Worm (Caenorhabditis elegans) whole organism, dauer: ENCODE data around the gene F42A8.1.

Source experiments
- unc-62 ChIP-seq: sonication (generic microtip); optimal IDR thresholded peaks from 2 replicates; lab custom pipeline; 2017; ENCODE audit warnings: missing biosample characterization, missing genetic modification reagents, missing genetic modification characterization

Gene F42A8.1

DNA sequence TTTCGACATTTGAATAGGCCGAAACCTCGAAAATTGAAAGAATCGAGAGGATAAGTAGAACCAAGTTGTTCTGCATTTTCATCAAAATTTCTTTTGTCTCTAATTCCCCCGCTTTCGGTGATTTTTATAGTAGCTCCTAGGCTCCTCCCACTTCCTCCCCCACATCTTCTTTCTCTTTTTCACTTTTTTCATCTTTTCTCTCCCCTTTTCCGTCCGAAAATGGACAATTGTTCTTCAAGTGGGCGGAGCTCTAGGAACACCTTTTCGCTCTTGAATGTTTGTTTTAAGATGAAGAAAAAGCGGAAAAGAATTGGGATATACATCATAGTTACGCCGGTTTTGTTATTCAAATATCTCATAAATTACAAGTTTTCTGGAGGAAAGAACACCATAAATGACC, at the start of gene F42A8.1:
Gene F42A8.1, minus strand, starts transcription at position 101 of the 400 bp plus-strand sequence.
- TF ChIP-seq unc-62 (GFP tag; lab: Kevin White, UChicago), result no peak

DNA sequence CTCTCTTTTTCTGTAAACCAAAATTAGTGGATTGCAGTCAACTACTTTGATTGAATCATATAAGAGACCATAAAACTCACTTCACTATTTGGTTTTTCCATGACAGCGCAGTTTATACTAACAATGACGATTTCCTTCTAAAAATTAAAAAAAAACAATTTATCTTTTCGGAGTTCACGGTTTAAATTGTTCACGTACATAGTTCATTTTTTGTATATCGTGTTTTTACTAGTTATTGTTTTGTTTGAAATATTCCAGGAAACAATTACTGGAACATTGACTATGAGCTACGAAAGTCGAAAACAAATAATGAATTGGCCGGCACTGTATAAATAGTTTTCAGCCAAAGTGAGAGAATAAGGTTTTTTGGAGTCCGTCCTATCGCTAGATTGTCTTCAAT, 46.3 kb upstream of the F42A8.1 start, which contains the start of gene lido-17:
Gene lido-17, minus strand, starts transcription at position 101 of the 400 bp plus-strand sequence.
- no peak for TF ChIP-seq unc-62 (GFP tag; lab: Kevin White, UChicago)

DNA sequence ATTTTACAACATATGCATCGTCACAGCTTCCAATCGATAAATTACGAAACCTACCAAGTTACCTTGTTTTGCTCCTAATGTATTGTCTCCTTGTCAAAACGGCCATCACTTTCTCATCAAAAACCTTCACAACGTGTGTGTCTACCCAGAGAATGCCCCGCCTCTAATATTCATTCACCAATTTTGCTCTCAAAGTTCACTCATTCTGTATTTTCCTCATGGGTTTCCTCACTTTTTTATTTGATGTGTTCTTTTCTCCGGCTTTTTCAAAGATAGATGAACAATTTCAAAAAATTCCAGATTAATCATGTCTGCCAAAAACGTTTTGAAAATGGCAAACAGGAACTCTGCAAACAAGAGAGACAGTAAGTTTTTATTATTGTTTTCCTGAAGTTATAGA, 38.9 kb upstream of the F42A8.1 start, which contains the start of gene C06C3.7:
Gene C06C3.7, plus strand, starts transcription at position 301 of the 400 bp plus-strand sequence.
- no peak for TF ChIP-seq unc-62 (GFP tag; lab: Kevin White, UChicago)

DNA sequence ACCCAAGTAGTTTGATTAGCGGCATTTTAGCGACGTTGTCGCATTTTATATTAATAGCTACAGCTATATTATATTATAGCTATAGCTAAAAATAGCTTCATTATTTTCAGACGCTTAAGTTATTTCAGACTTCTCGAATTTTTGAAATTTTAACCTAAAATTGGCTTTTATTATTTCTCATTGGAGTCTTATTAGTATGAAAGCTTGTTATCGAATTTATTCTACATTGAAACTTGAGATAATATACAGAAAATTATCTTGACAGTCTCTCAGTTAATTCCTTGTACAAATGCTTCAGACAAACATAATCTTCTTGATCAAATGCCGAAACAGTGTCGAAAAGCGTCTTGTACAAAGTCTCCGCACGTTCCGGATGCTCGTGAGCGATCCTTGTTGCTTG, 33.4 kb upstream of the F42A8.1 start, which contains the start of gene srh-48:
Gene srh-48, plus strand, starts transcription at position 301 of the 400 bp plus-strand sequence.
- no peak for TF ChIP-seq unc-62 (GFP tag; lab: Kevin White, UChicago)

DNA sequence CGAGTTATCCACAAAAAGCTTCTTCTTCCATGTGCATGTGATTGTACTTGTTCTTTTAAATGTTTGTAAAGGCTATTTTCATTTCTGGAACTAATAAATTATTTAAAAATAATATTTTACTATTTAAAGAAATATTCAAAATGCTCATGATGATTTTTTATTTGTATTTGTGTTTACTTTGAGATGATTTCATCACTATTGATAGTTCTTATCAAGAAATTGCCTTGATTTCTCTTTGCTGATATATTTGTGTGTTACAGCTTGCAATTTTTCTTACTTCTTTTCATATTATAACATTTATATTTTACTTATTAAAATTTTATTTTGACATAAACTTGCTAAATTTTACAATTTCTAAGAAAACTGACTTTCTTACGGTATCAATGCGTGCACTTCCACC, 31.8 kb upstream of the F42A8.1 start:
- TF ChIP-seq unc-62 (GFP tag; lab: Kevin White, UChicago), result no peak

DNA sequence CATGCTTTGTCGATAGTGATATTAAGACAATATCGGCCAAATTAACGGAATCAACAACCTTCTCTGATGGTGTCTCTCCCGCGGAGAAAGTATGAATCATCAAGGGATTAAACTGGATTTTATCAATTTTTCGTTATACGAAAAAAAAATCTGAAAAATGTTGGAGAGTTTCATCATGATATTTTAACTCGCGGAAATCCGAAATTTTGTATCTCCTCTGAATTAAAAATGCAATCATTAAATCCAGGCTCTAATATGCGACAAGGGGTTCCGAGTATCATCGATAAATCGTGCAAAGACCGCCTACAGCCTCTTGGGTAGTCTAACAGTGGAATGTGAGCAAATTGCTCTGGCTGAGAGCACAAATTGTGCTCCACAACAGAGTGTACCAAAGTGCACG, 30.8 kb upstream of the F42A8.1 start, which contains the start of gene C06C3.10:
Gene C06C3.10, minus strand, starts transcription at position 101 of the 400 bp plus-strand sequence.
- no peak for TF ChIP-seq unc-62 (GFP tag; lab: Kevin White, UChicago)

DNA sequence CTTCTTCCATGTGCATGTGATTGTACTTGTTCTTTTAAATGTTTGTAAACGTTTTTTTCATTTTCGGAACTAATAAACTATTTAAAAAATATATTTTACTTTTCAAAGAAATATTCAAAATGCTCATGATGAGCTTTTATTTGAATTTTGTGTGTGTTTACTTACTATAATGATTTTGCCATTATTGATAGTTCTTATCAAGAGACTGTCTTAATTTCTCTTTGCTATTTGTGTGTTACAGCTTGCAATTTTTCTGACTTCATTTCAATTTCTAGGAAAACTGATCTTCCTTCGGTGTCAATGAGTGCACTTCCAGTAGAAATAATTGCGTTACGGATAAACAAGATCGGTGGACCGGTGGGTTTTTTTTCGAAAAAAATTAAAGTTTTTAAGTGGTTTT, 28.4 kb upstream of the F42A8.1 start, which contains the start of gene C06C3.12:
Gene C06C3.12, plus strand, starts transcription at position 301 of the 400 bp plus-strand sequence.
- no peak for TF ChIP-seq unc-62 (GFP tag; lab: Kevin White, UChicago)

DNA sequence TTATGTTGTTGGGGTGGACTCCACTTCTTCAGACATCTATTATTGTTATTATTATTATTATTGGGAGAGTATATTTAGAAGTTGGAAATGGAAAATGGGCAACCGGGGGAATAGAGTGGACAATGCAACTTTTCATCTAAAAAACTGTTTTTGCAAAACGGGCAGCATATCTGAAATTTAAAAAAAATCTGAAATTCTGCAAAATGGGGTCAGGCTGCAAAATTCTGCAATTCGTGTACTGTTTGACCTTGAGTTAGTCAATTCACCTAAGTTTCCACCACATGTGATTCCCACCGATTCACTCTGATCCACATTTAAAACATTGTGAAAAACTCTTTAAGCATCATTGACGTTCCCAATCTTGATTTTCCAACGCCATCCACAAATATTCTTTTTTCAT, 26.6 kb upstream of the F42A8.1 start, which contains the start of gene C06C3.4:
Gene C06C3.4, plus strand, starts transcription at position 301 of the 400 bp plus-strand sequence.
- TF ChIP-seq unc-62 (GFP tag; lab: Kevin White, UChicago), result no peak

DNA sequence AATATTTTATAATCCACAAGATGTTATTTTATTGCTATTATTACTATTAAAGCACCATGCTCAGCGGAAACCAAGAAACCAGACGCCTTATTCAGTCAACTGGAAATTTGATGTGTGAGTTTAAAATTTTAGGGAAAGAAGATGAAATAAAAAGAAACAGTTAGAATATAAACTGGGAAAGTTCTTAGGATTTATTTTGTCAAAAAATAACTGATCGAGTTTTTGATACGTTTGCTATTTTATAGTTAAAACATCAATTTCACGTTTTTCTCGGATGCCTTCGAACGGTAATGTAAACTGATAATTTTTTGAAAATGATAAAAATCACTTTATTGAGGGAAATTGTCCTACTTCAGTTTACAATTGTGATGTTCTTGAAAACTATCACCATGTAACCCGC, 26.0 kb upstream of the F42A8.1 start, which contains the start of gene C06C3.3:
Gene C06C3.3, minus strand, starts transcription at position 101 of the 400 bp plus-strand sequence.
- TF ChIP-seq unc-62 (GFP tag; lab: Kevin White, UChicago), result no peak

DNA sequence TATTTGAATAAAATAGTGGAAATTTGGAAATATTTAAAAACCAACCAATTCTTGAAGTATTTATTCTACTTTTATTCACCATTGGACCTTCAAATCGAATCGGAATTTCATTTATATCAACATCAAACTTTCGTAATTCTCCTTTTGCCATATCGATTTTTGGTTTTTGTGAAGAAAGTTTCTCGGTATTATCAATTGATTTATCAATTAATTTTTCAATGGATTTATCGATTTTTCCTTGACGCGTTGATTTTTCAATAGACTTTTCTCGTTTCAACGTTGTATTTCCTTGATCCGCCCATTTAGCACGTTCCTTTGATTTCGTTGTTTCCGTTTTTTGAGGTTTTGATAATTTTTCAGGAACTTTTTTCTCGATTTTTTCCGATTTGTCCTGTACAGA, 23.0 kb upstream of the F42A8.1 start:
- no peak for TF ChIP-seq unc-62 (GFP tag; lab: Kevin White, UChicago)

DNA sequence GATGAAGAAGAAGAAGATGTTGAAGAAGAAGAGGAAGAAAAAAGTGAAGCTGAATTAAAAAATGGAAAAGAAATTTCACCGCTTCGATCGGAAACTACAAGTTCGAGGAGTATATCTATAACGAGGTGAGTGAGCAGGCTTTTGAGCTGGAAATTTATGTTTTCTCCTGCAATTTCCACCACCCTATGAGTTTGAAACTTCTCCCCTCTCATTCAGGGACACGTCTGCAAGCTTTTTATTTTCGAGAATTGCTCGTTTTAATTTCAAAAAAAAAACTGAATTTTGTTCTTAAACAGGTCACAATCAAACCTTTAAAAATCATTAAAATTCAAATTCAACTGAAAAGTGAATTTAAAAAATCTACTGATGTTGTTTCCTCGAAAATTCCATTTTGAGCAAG, 15.9 kb upstream of the F42A8.1 start:
- no peak for TF ChIP-seq unc-62 (GFP tag; lab: Kevin White, UChicago)

DNA sequence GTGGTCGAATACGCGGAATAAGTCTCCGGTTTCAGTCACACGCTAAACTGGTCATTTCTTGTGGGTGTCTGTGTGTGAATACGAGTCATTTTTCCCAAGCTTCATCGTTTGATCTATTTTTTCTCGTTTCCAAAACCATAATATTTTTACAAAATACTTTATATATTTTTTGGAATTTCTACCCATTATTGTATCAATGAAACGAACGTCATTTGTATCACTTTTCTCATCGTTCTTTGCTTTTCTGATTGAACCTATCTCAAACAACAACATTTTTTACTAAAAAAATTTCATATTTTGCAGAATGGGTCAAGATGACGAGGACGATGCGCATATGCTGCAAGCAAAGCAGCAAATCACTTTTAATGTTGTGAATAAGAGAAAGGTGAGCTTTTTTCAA, 11.8 kb upstream of the F42A8.1 start, which contains the start of gene mel-11:
Gene mel-11, plus strand, starts transcription at position 301 of the 400 bp plus-strand sequence.
- no peak for TF ChIP-seq unc-62 (GFP tag; lab: Kevin White, UChicago)

DNA sequence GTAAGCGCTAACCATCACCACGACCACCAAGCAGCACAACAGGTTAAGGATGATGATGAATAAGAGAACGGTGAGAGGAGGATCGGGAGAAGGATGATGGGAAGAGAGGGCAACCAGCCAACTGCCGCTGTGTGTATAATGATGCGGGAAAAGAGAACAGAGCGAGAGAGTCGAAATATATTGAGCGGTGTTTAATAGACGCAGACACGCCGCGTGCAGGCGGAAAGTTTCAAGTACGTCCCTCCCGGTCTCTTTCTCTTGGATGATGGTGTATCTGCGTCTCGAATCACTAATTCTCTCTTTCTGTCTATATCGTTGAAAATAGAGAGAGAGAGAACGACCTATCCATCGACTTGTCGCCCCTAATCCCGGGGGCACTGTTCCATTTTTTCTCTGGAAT, 10.3 kb upstream of the F42A8.1 start:
- no peak for TF ChIP-seq unc-62 (GFP tag; lab: Kevin White, UChicago)

DNA sequence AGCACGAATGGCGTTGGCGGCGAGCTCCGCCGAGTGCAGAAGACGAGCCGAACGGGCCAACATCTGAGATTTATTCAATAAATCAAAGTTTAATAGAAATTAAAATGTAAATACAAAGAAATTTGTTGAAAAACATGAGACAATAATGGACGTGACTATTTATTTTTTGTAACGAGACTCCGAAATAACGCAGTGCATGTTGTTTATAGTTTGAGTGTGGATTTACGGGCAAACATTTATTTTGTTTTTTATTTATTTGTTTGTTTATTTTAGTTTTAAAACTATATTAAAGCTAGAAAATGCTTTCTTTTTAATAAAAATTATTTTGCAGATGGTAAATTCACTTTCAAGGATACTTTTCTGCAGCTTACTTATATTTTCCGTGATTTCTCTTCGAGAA, 6.3 kb upstream of the F42A8.1 start, which contains the start of the genes sdhb-1 and cup-15:
Gene sdhb-1, minus strand, starts transcription at position 63 of the 400 bp plus-strand sequence.
Gene cup-15, plus strand, starts transcription at position 332 of the 400 bp plus-strand sequence.
- no peak for TF ChIP-seq unc-62 (GFP tag; lab: Kevin White, UChicago)

DNA sequence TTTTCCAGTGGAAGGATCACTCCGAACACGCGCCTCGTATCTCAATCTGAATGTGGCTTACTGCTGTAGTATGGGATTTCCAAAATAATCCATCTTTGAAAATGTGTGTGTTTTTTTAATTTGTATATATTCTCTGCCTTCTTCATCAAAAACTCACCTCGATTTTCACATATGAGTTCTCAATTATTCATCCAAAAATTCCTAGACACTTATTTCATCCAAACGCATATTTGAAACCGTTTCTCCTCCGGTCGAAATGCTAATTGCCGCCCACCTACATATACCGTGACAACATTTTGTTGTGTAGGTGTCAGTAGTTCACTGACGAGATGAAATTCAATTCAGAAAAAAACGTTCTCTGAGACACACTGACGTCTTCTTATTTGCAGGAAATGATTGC, 1.1 kb upstream of the F42A8.1 start:
- TF ChIP-seq unc-62 (GFP tag; lab: Kevin White, UChicago), result no peak

DNA sequence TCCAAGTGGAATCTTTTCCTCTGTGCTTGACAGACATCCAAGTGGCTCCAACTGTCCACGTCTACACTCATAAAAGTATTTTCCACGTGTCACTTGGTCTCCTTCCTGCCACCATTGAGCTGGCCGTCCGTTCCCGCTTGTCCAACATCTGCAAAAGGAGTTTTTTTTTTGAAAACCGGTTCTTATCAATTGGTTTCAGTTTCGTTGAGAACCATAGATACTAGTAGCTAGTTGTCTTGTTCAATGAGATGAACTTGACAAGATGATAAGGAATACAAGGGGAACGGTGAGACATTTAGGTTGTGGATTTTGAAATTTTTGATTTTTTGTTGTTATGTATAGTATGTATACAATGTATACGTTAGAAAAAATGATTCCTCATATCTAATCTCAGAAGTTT, 596 bp downstream of the F42A8.1 start:
- TF ChIP-seq unc-62 (GFP tag; lab: Kevin White, UChicago), result no peak

DNA sequence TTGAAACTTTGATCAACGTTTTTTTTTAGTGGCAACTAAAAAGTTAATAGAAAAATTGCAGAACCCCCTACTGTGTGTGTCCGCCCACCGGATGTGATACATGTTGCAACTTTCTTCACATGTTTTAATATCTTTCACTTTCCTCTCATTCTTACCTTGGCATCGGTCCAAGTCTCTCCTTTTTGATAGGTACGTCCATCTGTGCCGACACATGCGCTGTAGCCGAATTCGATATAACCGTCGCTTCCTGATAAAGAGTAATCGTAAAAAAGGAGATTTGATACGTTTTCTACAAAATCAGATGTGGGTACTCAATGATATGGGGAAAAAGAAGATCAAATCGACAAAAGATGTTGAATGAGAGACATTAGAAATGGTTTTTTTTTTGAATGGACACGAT, 1.3 kb downstream of the F42A8.1 start:
- no peak for TF ChIP-seq unc-62 (GFP tag; lab: Kevin White, UChicago)
